Worm (Caenorhabditis elegans) whole organism, late embryonic: ENCODE results near the gene F49E11.7.
A peak's percentile ranks its signal among the peaks of the same experiment; 100 is the strongest.

Experiments used
- C08G9.2 ChIP-seq: sonication (generic microtip); optimal IDR thresholded peaks from 2 replicates; lab custom pipeline; 2016; ENCODE audit warnings: mild to moderate bottlenecking, missing genetic modification characterization, moderate library complexity, missing compliant biosample characterization
- F13H6.1 ChIP-seq: sonication (generic microtip); optimal IDR thresholded peaks from 2 replicates; lab custom pipeline; 2016; ENCODE audit warnings: missing genetic modification characterization, missing compliant biosample characterization
- K09A11.1 ChIP-seq: sonication (generic microtip); optimal IDR thresholded peaks from 2 replicates; lab custom pipeline; 2017; ENCODE audit warnings: antibody characterized with exemption, mild to moderate bottlenecking, missing genetic modification characterization, missing compliant biosample characterization; ENCODE audit not compliant: insufficient read depth
- Y22D7AL.16 ChIP-seq: sonication (generic microtip); optimal IDR thresholded peaks from 2 replicates; lab custom pipeline; 2016; ENCODE audit warnings: missing genetic modification characterization, missing compliant biosample characterization
- ahr-1 ChIP-seq: sonication (generic microtip); optimal IDR thresholded peaks from 2 replicates; lab custom pipeline; 2016; ENCODE audit warnings: missing genetic modification characterization, missing compliant biosample characterization
- ama-1 ChIP-seq: fragments of 150-350 bp; optimal IDR thresholded peaks from 2 replicates; lab custom pipeline; 2014
- ceh-14 ChIP-seq: sonication (generic microtip); optimal IDR thresholded peaks from 2 replicates; lab custom pipeline; 2016; ENCODE audit warnings: missing genotype, missing genetic modification characterization, missing compliant biosample characterization
- ceh-18 ChIP-seq: sonication (generic microtip); optimal IDR thresholded peaks from 2 replicates; lab custom pipeline; 2016; ENCODE audit warnings: missing genetic modification characterization, missing compliant biosample characterization
- ceh-30 ChIP-seq: fragments of 150-350 bp; optimal IDR thresholded peaks from 2 replicates; lab custom pipeline; 2014; ENCODE audit warnings: missing biosample characterization, missing genetic modification characterization
- ceh-31 ChIP-seq: sonication (generic microtip); optimal IDR thresholded peaks from 2 replicates; lab custom pipeline; 2016; ENCODE audit warnings: missing genetic modification characterization, missing compliant biosample characterization
- ceh-34 ChIP-seq: sonication (generic microtip); optimal IDR thresholded peaks from 2 replicates; lab custom pipeline; 2016; ENCODE audit warnings: mild to moderate bottlenecking, missing genetic modification characterization, missing compliant biosample characterization
- ceh-45 ChIP-seq: fragments of 200-800 bp; sonication (Bioruptor generic); IDR thresholded peaks from 2 replicates; pipeline ENCODE4 v1.3.6; 2022; ENCODE audit warnings: missing genetic modification reagents, missing genetic modification characterization, missing compliant biosample characterization
- ceh-48 ChIP-seq: sonication (generic microtip); optimal IDR thresholded peaks from 2 replicates; lab custom pipeline; 2016; ENCODE audit warnings: missing genetic modification characterization, inconsistent platforms, missing compliant biosample characterization
- ceh-9 ChIP-seq: sonication (generic microtip); optimal IDR thresholded peaks from 2 replicates; lab custom pipeline; 2016; ENCODE audit warnings: mild to moderate bottlenecking, missing genetic modification characterization, inconsistent platforms, missing compliant biosample characterization
- che-1 ChIP-seq: sonication (generic microtip); optimal IDR thresholded peaks from 2 replicates; lab custom pipeline; 2016; ENCODE audit warnings: mild to moderate bottlenecking, missing genetic modification characterization, missing compliant biosample characterization
- dmd-4 ChIP-seq: sonication (generic microtip); optimal IDR thresholded peaks from 2 replicates; lab custom pipeline; 2016; ENCODE audit warnings: borderline replicate concordance, missing genetic modification characterization, missing compliant biosample characterization
- elt-2 ChIP-seq: sonication (generic microtip); optimal IDR thresholded peaks from 2 replicates; lab custom pipeline; 2016; ENCODE audit warnings: missing genetic modification reagents, missing genetic modification characterization, missing compliant biosample characterization
- fax-1 ChIP-seq: sonication (generic microtip); optimal IDR thresholded peaks from 2 replicates; lab custom pipeline; 2016; ENCODE audit warnings: missing genotype, missing genetic modification characterization, missing compliant biosample characterization
- fkh-10 ChIP-seq: fragments of 150-350 bp; optimal IDR thresholded peaks from 2 replicates; lab custom pipeline; 2014; ENCODE audit warnings: missing biosample characterization, missing genetic modification reagents, missing genetic modification characterization
- fkh-6 ChIP-seq: sonication (generic microtip); optimal IDR thresholded peaks from 2 replicates; lab custom pipeline; 2016; ENCODE audit warnings: missing genetic modification characterization, missing compliant biosample characterization
- gmeb-2 ChIP-seq: sonication (generic microtip); optimal IDR thresholded peaks from 2 replicates; lab custom pipeline; 2016; ENCODE audit warnings: missing genetic modification characterization, inconsistent platforms, missing compliant biosample characterization
- hlh-13 ChIP-seq: fragments of 200-800 bp; sonication (Bioruptor generic); optimal IDR thresholded peaks from 2 replicates; lab custom pipeline; 2018; ENCODE audit warnings: mild to moderate bottlenecking, missing genetic modification characterization, missing compliant biosample characterization
- hlh-6 ChIP-seq: sonication (generic microtip); optimal IDR thresholded peaks from 2 replicates; lab custom pipeline; 2016; ENCODE audit warnings: missing genotype, missing genetic modification characterization, missing compliant biosample characterization
- hlh-8 ChIP-seq: sonication (generic microtip); optimal IDR thresholded peaks from 2 replicates; lab custom pipeline; 2016; ENCODE audit warnings: missing genotype, missing genetic modification characterization, missing compliant biosample characterization
- lin-11 ChIP-seq: fragments of 200-800 bp; sonication (Bioruptor generic); optimal IDR thresholded peaks from 2 replicates; lab custom pipeline; 2018; ENCODE audit warnings: mild to moderate bottlenecking, missing genetic modification characterization, missing compliant biosample characterization
- madf-2 ChIP-seq: sonication (generic microtip); optimal IDR thresholded peaks from 2 replicates; lab custom pipeline; 2017; ENCODE audit warnings: missing genetic modification characterization, missing compliant biosample characterization
- nfya-1 ChIP-seq: sonication (generic microtip); optimal IDR thresholded peaks from 2 replicates; lab custom pipeline; 2017; ENCODE audit warnings: missing genetic modification characterization, mild to moderate bottlenecking, missing compliant biosample characterization, antibody characterized with exemption, moderate library complexity
- nhr-11 ChIP-seq: fragments of 150-350 bp; optimal IDR thresholded peaks from 2 replicates; lab custom pipeline; 2014; ENCODE audit warnings: missing biosample characterization, missing genetic modification characterization
- npax-4 ChIP-seq: sonication (generic microtip); optimal IDR thresholded peaks from 2 replicates; lab custom pipeline; 2016; ENCODE audit warnings: missing genetic modification characterization, missing compliant biosample characterization
- odd-2 ChIP-seq: sonication (generic microtip); optimal IDR thresholded peaks from 2 replicates; lab custom pipeline; 2017; ENCODE audit warnings: antibody characterized with exemption, mild to moderate bottlenecking, missing genetic modification characterization, missing compliant biosample characterization
- pha-4 ChIP-seq: fragments of 150-350 bp; optimal IDR thresholded peaks from 2 replicates; lab custom pipeline; 2018; ENCODE audit warnings: missing biosample characterization, missing genetic modification reagents, missing genetic modification characterization
- pqm-1 ChIP-seq: sonication (generic microtip); optimal IDR thresholded peaks from 2 replicates; lab custom pipeline; 2016; ENCODE audit warnings: missing genetic modification characterization, missing compliant biosample characterization
- sdc-2 ChIP-seq: sonication (generic microtip); optimal IDR thresholded peaks from 2 replicates; lab custom pipeline; 2016; ENCODE audit warnings: missing genotype, missing genetic modification characterization, missing compliant biosample characterization
- sox-4 ChIP-seq: sonication (generic microtip); optimal IDR thresholded peaks from 2 replicates; lab custom pipeline; 2017; ENCODE audit warnings: mild to moderate bottlenecking, missing genetic modification characterization, inconsistent platforms, missing compliant biosample characterization
- syd-9 ChIP-seq: sonication (generic microtip); optimal IDR thresholded peaks from 2 replicates; lab custom pipeline; 2016; ENCODE audit warnings: mild to moderate bottlenecking, missing genetic modification characterization, moderate library complexity, missing compliant biosample characterization
- tbx-2 ChIP-seq: sonication (generic microtip); optimal IDR thresholded peaks from 2 replicates; lab custom pipeline; 2016; ENCODE audit warnings: missing genetic modification characterization, missing compliant biosample characterization
- unc-42 ChIP-seq: sonication (generic microtip); optimal IDR thresholded peaks from 2 replicates; lab custom pipeline; 2016; ENCODE audit warnings: missing genotype, missing genetic modification characterization, missing compliant biosample characterization
- unc-55 ChIP-seq: sonication (generic microtip); optimal IDR thresholded peaks from 2 replicates; lab custom pipeline; 2017; ENCODE audit warnings: missing biosample characterization, missing genetic modification reagents, missing genetic modification characterization
- zip-5 ChIP-seq: sonication (generic microtip); optimal IDR thresholded peaks from 2 replicates; lab custom pipeline; 2016; ENCODE audit warnings: missing genetic modification characterization, missing compliant biosample characterization
- ztf-16 ChIP-seq: sonication (generic microtip); optimal IDR thresholded peaks from 2 replicates; lab custom pipeline; 2017; ENCODE audit warnings: missing genetic modification characterization, missing compliant biosample characterization

F49E11.7 gene

ce11 chrIV:13090967-13091366 is 38.3 kb downstream of the F49E11.7 start, which contains the start of gene col-132:
Gene col-132, minus strand, starts transcription at chrIV:13091067.
- TF ChIP-seq nfya-1 (tag; lab: Kevin White, UChicago) (no peak), zip-5 (no peak), hlh-6 (tag; lab: Kevin White, UChicago) (no peak), ceh-18 (no peak), hlh-13 (GFP tag; lab: Kevin White, UChicago) (no peak), ceh-30 (tag; lab: Kevin White, UChicago) (no peak), F13H6.1 (tag; lab: Kevin White, UChicago) (no peak), fkh-6 (tag; lab: Kevin White, UChicago) (no peak), elt-2 (tag; lab: Kevin White, UChicago) (no peak), che-1 (tag; lab: Kevin White, UChicago) (no peak), hlh-8 (tag; lab: Kevin White, UChicago) (no peak), ceh-34 (tag; lab: Kevin White, UChicago) (no peak), ahr-1 (tag; lab: Kevin White, UChicago) (no peak), pha-4 (no peak), nhr-11 (tag; lab: Kevin White, UChicago) (no peak), tbx-2 (tag; lab: Kevin White, UChicago) (no peak), ceh-9 (tag; lab: Kevin White, UChicago) (no peak), unc-55 (GFP tag; lab: Kevin White, UChicago) (no peak), madf-2 (tag; lab: Kevin White, UChicago) (no peak)

ce11 chrIV:13093677-13094076 is 41.0 kb downstream of the F49E11.7 start, which contains the start of the genes prcc-1 and C39E9.12:
Gene prcc-1, minus strand, starts transcription at chrIV:13093795.
Gene C39E9.12, plus strand, starts transcription at chrIV:13094007.
- TF ChIP-seq ceh-31 (tag; lab: Kevin White, UChicago), result peak; percentile 33
- no peak for TF ChIP-seq gmeb-2
- no peak for TF ChIP-seq ztf-16 (tag; lab: Kevin White, UChicago)
- no peak for TF ChIP-seq odd-2 (tag; lab: Kevin White, UChicago)
- TF ChIP-seq fax-1 (tag; lab: Kevin White, UChicago), result peak; percentile 22
- TF ChIP-seq ceh-45 (GFP tag; lab: Robert Waterston, UW), result no peak
- peak; percentile 61 for TF ChIP-seq nfya-1 (tag; lab: Kevin White, UChicago)
- TF ChIP-seq hlh-8 (tag; lab: Kevin White, UChicago), result no peak
- TF ChIP-seq ceh-18, result peak; percentile 1
- TF ChIP-seq dmd-4 (tag; lab: Kevin White, UChicago), result no peak
- TF ChIP-seq unc-42 (tag; lab: Kevin White, UChicago), result peak; percentile 43
- TF ChIP-seq ceh-48, result peak; percentile 65
- no peak for TF ChIP-seq madf-2 (tag; lab: Kevin White, UChicago)

ce11 chrIV:13095462-13095861 is 42.8 kb downstream of the F49E11.7 start, which contains the start of gene rfc-3:
Gene rfc-3, plus strand, starts transcription at chrIV:13095762.
- TF ChIP-seq Y22D7AL.16 (tag; lab: Kevin White, UChicago) (no peak), syd-9 (tag; lab: Kevin White, UChicago) (no peak), ceh-14 (tag; lab: Kevin White, UChicago) (no peak), tbx-2 (tag; lab: Kevin White, UChicago) (no peak), sox-4 (tag; lab: Kevin White, UChicago) (no peak), npax-4 (tag; lab: Kevin White, UChicago) (no peak), fax-1 (tag; lab: Kevin White, UChicago) (no peak), F13H6.1 (tag; lab: Kevin White, UChicago) (no peak), nhr-11 (tag; lab: Kevin White, UChicago) (no peak)
- TF ChIP-seq, all 69 proteins: peak for 0

- TF ChIP-seq pqm-1 (tag; lab: Kevin White, UChicago), result no peak
- no peak for TF ChIP-seq ama-1 (lab: Kevin White, UChicago)
- no peak for TF ChIP-seq npax-4 (tag; lab: Kevin White, UChicago)
- TF ChIP-seq K09A11.1 (tag; lab: Kevin White, UChicago), result no peak
- TF ChIP-seq sdc-2, result no peak
- no peak for TF ChIP-seq C08G9.2 (tag; lab: Kevin White, UChicago)
- no peak for TF ChIP-seq lin-11
- TF ChIP-seq hlh-8 (tag; lab: Kevin White, UChicago), result no peak
- TF ChIP-seq fkh-10 (GFP tag; lab: Kevin White, UChicago), result no peak
- TF ChIP-seq Y22D7AL.16 (tag; lab: Kevin White, UChicago), result no peak
- no peak for TF ChIP-seq ceh-31 (tag; lab: Kevin White, UChicago)
- no peak for TF ChIP-seq odd-2 (tag; lab: Kevin White, UChicago)
- no peak for TF ChIP-seq ztf-16 (tag; lab: Kevin White, UChicago)
- no peak for TF ChIP-seq fax-1 (tag; lab: Kevin White, UChicago)
Observed at ce11 chrIV:13096778-13097177, 44.1 kb downstream of the F49E11.7 start.
